Worm (Caenorhabditis elegans) whole organism, L3 larva: ENCODE results near the gene B0554.7.
A peak's percentile ranks its signal among the peaks of the same experiment; 100 is the strongest.

Source experiments
- R02D3.7 ChIP-seq: fragments of 150-350 bp; optimal IDR thresholded peaks from 2 replicates; lab custom pipeline; 2014; ENCODE audit warnings: missing biosample characterization, missing genetic modification characterization
- ZK546.5 ChIP-seq: sonication (generic microtip); optimal IDR thresholded peaks from 2 replicates; lab custom pipeline; 2017; ENCODE audit warnings: missing biosample characterization, missing genetic modification characterization
- aly-2 ChIP-seq: fragments of 150-350 bp; optimal IDR thresholded peaks from 2 replicates; lab custom pipeline; 2014; ENCODE audit warnings: missing biosample characterization, missing genetic modification characterization
- ceh-28 ChIP-seq: fragments of 150-350 bp; optimal IDR thresholded peaks from 2 replicates; lab custom pipeline; 2014; ENCODE audit warnings: missing biosample characterization, missing genetic modification reagents, missing genetic modification characterization
- ceh-82 ChIP-seq: fragments of 150-350 bp; optimal IDR thresholded peaks from 2 replicates; lab custom pipeline; 2014; ENCODE audit warnings: missing biosample characterization, missing genetic modification characterization
- ceh-9 ChIP-seq: sonication (generic microtip); optimal IDR thresholded peaks from 2 replicates; lab custom pipeline; 2018; ENCODE audit warnings: missing biosample characterization, missing genetic modification characterization
- daf-12 ChIP-seq: fragments of 150-350 bp; optimal IDR thresholded peaks from 2 replicates; lab custom pipeline; 2014; ENCODE audit warnings: missing biosample characterization, missing genetic modification reagents, missing genetic modification characterization
- elt-1 ChIP-seq: fragments of 150-350 bp; optimal IDR thresholded peaks from 2 replicates; lab custom pipeline; 2014; ENCODE audit warnings: missing biosample characterization, missing genetic modification characterization
- elt-2 ChIP-seq: sonication (generic microtip); optimal IDR thresholded peaks from 2 replicates; lab custom pipeline; 2016; ENCODE audit warnings: missing genetic modification reagents, mild to moderate bottlenecking, missing genetic modification characterization, missing compliant biosample characterization
- eor-1 ChIP-seq, 2 experiments: fragments of 150-350 bp; optimal IDR thresholded peaks; 2 replicates each; lab custom pipeline; 2014 to 2018; ENCODE audit warnings: missing biosample characterization in 2 of 2, missing genetic modification characterization in 2 of 2
- fkh-10 ChIP-seq: sonication (generic microtip); optimal IDR thresholded peaks from 2 replicates; lab custom pipeline; 2017; ENCODE audit warnings: missing biosample characterization, missing genetic modification reagents, missing genetic modification characterization
- fkh-2 ChIP-seq: fragments of 150-350 bp; optimal IDR thresholded peaks from 2 replicates; lab custom pipeline; 2014; ENCODE audit warnings: missing biosample characterization, missing genetic modification reagents, missing genetic modification characterization
- fos-1 ChIP-seq: fragments of 150-350 bp; optimal IDR thresholded peaks from 2 replicates; lab custom pipeline; 2014; ENCODE audit warnings: missing biosample characterization, missing genetic modification characterization
- jun-1 ChIP-seq: fragments of 150-350 bp; optimal IDR thresholded peaks from 2 replicates; lab custom pipeline; 2014; ENCODE audit warnings: missing biosample characterization, missing genetic modification reagents, missing genetic modification characterization
- lin-39 ChIP-seq: fragments of 150-350 bp; optimal IDR thresholded peaks from 2 replicates; lab custom pipeline; 2018; ENCODE audit warnings: missing biosample characterization, missing genetic modification reagents, missing genetic modification characterization
- mml-1 ChIP-seq: fragments of 150-350 bp; sonication (generic microtip); optimal IDR thresholded peaks from 3 replicates; lab custom pipeline; 2014; ENCODE audit warnings: missing biosample characterization, missing genetic modification characterization
- nfya-1 ChIP-seq: sonication (generic microtip); optimal IDR thresholded peaks from 2 replicates; lab custom pipeline; 2017; ENCODE audit warnings: missing genetic modification characterization, mild to moderate bottlenecking, missing compliant biosample characterization, antibody characterized with exemption, moderate library complexity; ENCODE audit not compliant: insufficient read depth
- nhr-12 ChIP-seq: fragments of 150-350 bp; optimal IDR thresholded peaks from 2 replicates; lab custom pipeline; 2014; ENCODE audit warnings: missing biosample characterization, missing genetic modification characterization
- nhr-23 ChIP-seq: fragments of 150-350 bp; optimal IDR thresholded peaks from 2 replicates; lab custom pipeline; 2014; ENCODE audit warnings: missing biosample characterization, missing genetic modification reagents, missing genetic modification characterization
- nhr-237 ChIP-seq: fragments of 150-350 bp; optimal IDR thresholded peaks from 2 replicates; lab custom pipeline; 2014; ENCODE audit warnings: missing biosample characterization, missing genetic modification characterization
- nhr-25 ChIP-seq: sonication (generic microtip); optimal IDR thresholded peaks from 2 replicates; lab custom pipeline; 2017; ENCODE audit warnings: missing biosample characterization, missing genetic modification characterization
- nhr-76 ChIP-seq: fragments of 150-350 bp; sonication (generic microtip); optimal IDR thresholded peaks from 5 replicates; lab custom pipeline; 2014; ENCODE audit warnings: missing biosample characterization, missing genetic modification characterization
- nhr-77 ChIP-seq: fragments of 150-350 bp; optimal IDR thresholded peaks from 2 replicates; lab custom pipeline; 2014; ENCODE audit warnings: missing biosample characterization, missing genetic modification characterization
- pqm-1 ChIP-seq: fragments of 150-350 bp; optimal IDR thresholded peaks from 2 replicates; lab custom pipeline; 2017; ENCODE audit warnings: missing biosample characterization, missing genetic modification characterization, inconsistent platforms
- sea-2 ChIP-seq: fragments of 150-350 bp; sonication (generic microtip); optimal IDR thresholded peaks from 4 replicates; lab custom pipeline; 2014; ENCODE audit warnings: missing biosample characterization, missing genetic modification reagents, missing genetic modification characterization
- snpc-4 ChIP-seq: fragments of 150-350 bp; optimal IDR thresholded peaks from 2 replicates; lab custom pipeline; 2014; ENCODE audit warnings: missing biosample characterization, missing genetic modification characterization
- tbx-2 ChIP-seq: sonication (generic microtip); optimal IDR thresholded peaks from 2 replicates; lab custom pipeline; 2016; ENCODE audit warnings: mild to moderate bottlenecking, missing genetic modification characterization, missing compliant biosample characterization
- unc-39 ChIP-seq: sonication (generic microtip); optimal IDR thresholded peaks from 4 replicates; lab custom pipeline; 2017; ENCODE audit warnings: missing biosample characterization, missing genetic modification characterization
- unc-62 ChIP-seq: fragments of 150-350 bp; sonication (generic microtip); optimal IDR thresholded peaks from 4 replicates; lab custom pipeline; 2014; ENCODE audit warnings: missing biosample characterization, missing genetic modification reagents, missing genetic modification characterization
- ztf-11 ChIP-seq: fragments of 150-350 bp; optimal IDR thresholded peaks from 2 replicates; lab custom pipeline; 2014; ENCODE audit warnings: missing biosample characterization, missing genetic modification characterization

B0554.7 gene

ce11 chrV:428844-429243, 12.0 kb downstream of the B0554.7 start, which contains the start of gene B0554.4:
Gene B0554.4, plus strand, starts transcription at chrV:429144.
- TF ChIP-seq nhr-76 (tag; lab: Kevin White, UChicago) = no peak
- no peak for TF ChIP-seq nhr-12 (tag; lab: Kevin White, UChicago)
- no peak for TF ChIP-seq jun-1 (tag; lab: Kevin White, UChicago)
- TF ChIP-seq R02D3.7 (tag; lab: Kevin White, UChicago) = no peak
- no peak for TF ChIP-seq ceh-82
- TF ChIP-seq, all 47 proteins: peak for 0

- TF ChIP-seq nhr-23 (tag; lab: Kevin White, UChicago) (no peak), fos-1 (tag; lab: Kevin White, UChicago) (no peak), elt-2 (tag; lab: Kevin White, UChicago) (no peak), nhr-25 (tag; lab: Kevin White, UChicago) (no peak), unc-39 (tag; lab: Kevin White, UChicago) (no peak), mml-1 (no peak), nhr-12 (tag; lab: Kevin White, UChicago) (no peak), unc-62 (no peak), ceh-9 (no peak), R02D3.7 (tag; lab: Kevin White, UChicago) (no peak), ceh-82 (no peak), snpc-4 (no peak), daf-12 (tag; lab: Kevin White, UChicago) (no peak), tbx-2 (tag; lab: Kevin White, UChicago) (no peak), fkh-2 (no peak), ztf-11 (no peak)
Observed at ce11 chrV:424140-424539, 16.7 kb downstream of the B0554.7 start, which contains the start of gene B0554.5. Gene B0554.5, plus strand, starts transcription at chrV:424440.

ce11 chrV:422133-422532, 18.7 kb downstream of the B0554.7 start, which contains the start of gene dod-20:
Gene dod-20, plus strand, starts transcription at chrV:422433.
- TF ChIP-seq elt-2 (tag; lab: Kevin White, UChicago) (peak; percentile 61), fkh-10 (GFP tag; lab: Kevin White, UChicago) (no peak)

- TF ChIP-seq nhr-25 (tag; lab: Kevin White, UChicago) = no peak
Observed at ce11 chrV:418432-418831, 22.4 kb downstream of the B0554.7 start, which contains the start of gene Y39D8A.1. Gene Y39D8A.1, plus strand, starts transcription at chrV:418732.

ce11 chrV:417656-418353, 23.0 kb downstream of the B0554.7 start, which contains the start of gene irg-8:
Gene irg-8, minus strand, starts transcription at chrV:417706.
- TF ChIP-seq pqm-1 (tag; lab: Kevin White, UChicago) = peak; percentile 25
- TF ChIP-seq fos-1 (tag; lab: Kevin White, UChicago) = no peak
- no peak for TF ChIP-seq nhr-237 (tag; lab: Kevin White, UChicago)
- TF ChIP-seq eor-1 (tag; optimal IDR thresholded peaks at IDR 0.05; lab: Kevin White, UChicago) = no peak
- TF ChIP-seq elt-2 (tag; lab: Kevin White, UChicago) = peak; percentile 77

- TF ChIP-seq nhr-77 (tag; lab: Kevin White, UChicago) = no peak
- TF ChIP-seq lin-39 (tag; lab: Kevin White, UChicago) = no peak
- TF ChIP-seq elt-1 = no peak
- peak; percentile 93 for TF ChIP-seq pqm-1 (tag; lab: Kevin White, UChicago)
- TF ChIP-seq sea-2 = no peak
- no peak for TF ChIP-seq nfya-1 (tag; lab: Kevin White, UChicago)
- TF ChIP-seq jun-1 (tag; lab: Kevin White, UChicago) = no peak
- TF ChIP-seq ceh-82 = no peak
- TF ChIP-seq fkh-2 = no peak
- TF ChIP-seq ceh-28 (tag; lab: Kevin White, UChicago) = no peak
- TF ChIP-seq aly-2 (tag; lab: Kevin White, UChicago) = no peak
- TF ChIP-seq elt-2 (tag; lab: Kevin White, UChicago) = peak; percentile 79
- no peak for TF ChIP-seq ZK546.5
Observed at ce11 chrV:415072-415471, 25.8 kb downstream of the B0554.7 start.
